Fruit fly (Drosophila melanogaster) whole organism, adult: ENCODE measurements around the gene Dus2.

Experiments used
- CG11617 ChIP-seq: fragments of 200-800 bp; sonication (Bioruptor generic); optimal IDR thresholded peaks from 2 replicates; lab custom pipeline; 2017; ENCODE audit warnings: mild to moderate bottlenecking, missing biosample characterization, missing genetic modification reagents, missing genetic modification characterization
- CG12768 ChIP-seq: fragments of 200-800 bp; sonication (Bioruptor generic); optimal IDR thresholded peaks from 2 replicates; lab custom pipeline; 2017; ENCODE audit warnings: missing biosample characterization, missing genetic modification characterization, mild to moderate bottlenecking, moderate library complexity, missing genetic modification reagents
- CG14711 ChIP-seq: fragments of 200-800 bp; sonication (Bioruptor generic); optimal IDR thresholded peaks from 2 replicates; lab custom pipeline; 2018; ENCODE audit warnings: missing biosample characterization, mild to moderate bottlenecking, missing genetic modification characterization, moderate library complexity
- CG1620 ChIP-seq: fragments of 200-800 bp; sonication (Bioruptor generic); optimal IDR thresholded peaks from 2 replicates; lab custom pipeline; 2016; ENCODE audit warnings: missing biosample characterization, missing genetic modification characterization
- CG33017 ChIP-seq: fragments of 200-800 bp; sonication (Bioruptor generic); optimal IDR thresholded peaks from 2 replicates; lab custom pipeline; 2018; ENCODE audit warnings: missing biosample characterization, mild to moderate bottlenecking, missing genetic modification characterization, moderate library complexity
- CG5204 ChIP-seq: fragments of 200-800 bp; sonication (Bioruptor generic); optimal IDR thresholded peaks from 2 replicates; lab custom pipeline; 2016; ENCODE audit warnings: missing biosample characterization, missing genetic modification characterization
- CG7045 ChIP-seq: fragments of 200-800 bp; sonication (Bioruptor generic); optimal IDR thresholded peaks from 2 replicates; lab custom pipeline; 2017; ENCODE audit warnings: missing biosample characterization, mild to moderate bottlenecking, missing genetic modification characterization
- CG7101 ChIP-seq: fragments of 200-800 bp; sonication (Bioruptor generic); optimal IDR thresholded peaks from 2 replicates; lab custom pipeline; 2018; ENCODE audit warnings: missing biosample characterization, mild to moderate bottlenecking, missing genetic modification characterization, moderate library complexity
- Clk ChIP-seq: fragments of 200-800 bp; sonication (Bioruptor generic); optimal IDR thresholded peaks from 2 replicates; lab custom pipeline; 2017; ENCODE audit warnings: missing biosample characterization, missing genetic modification characterization
- Crg-1 ChIP-seq: fragments of 200-800 bp; sonication (Bioruptor generic); optimal IDR thresholded peaks from 2 replicates; lab custom pipeline; 2016; ENCODE audit warnings: missing biosample characterization, missing genetic modification characterization
- Hr96 ChIP-seq: fragments of 200-800 bp; sonication (Bioruptor generic); optimal IDR thresholded peaks from 2 replicates; lab custom pipeline; 2016; ENCODE audit warnings: missing biosample characterization, missing genetic modification characterization
- Mnt ChIP-seq: fragments of 200-800 bp; sonication (Bioruptor generic); optimal IDR thresholded peaks from 2 replicates; lab custom pipeline; 2016; ENCODE audit warnings: missing biosample characterization, mild to moderate bottlenecking, missing genetic modification characterization
- bab1 ChIP-seq: fragments of 200-800 bp; sonication (Bioruptor generic); optimal IDR thresholded peaks from 3 replicates; lab custom pipeline; 2019; ENCODE audit warnings: missing biosample characterization, mild to moderate bottlenecking, missing genetic modification characterization, moderate library complexity
- cic ChIP-seq: fragments of 200-800 bp; sonication (Bioruptor generic); optimal IDR thresholded peaks from 2 replicates; lab custom pipeline; 2017; ENCODE audit warnings: missing biosample characterization, mild to moderate bottlenecking, missing genetic modification characterization, moderate library complexity
- cnc ChIP-seq, 2 experiments: fragments of >200 bp; optimal IDR thresholded peaks; 2 replicates each; lab custom pipeline; 2017
- kay ChIP-seq: fragments of 200-800 bp; sonication (Bioruptor generic); peaks from one replicate; lab custom pipeline; 2016; ENCODE audit warnings: missing biosample characterization, missing genetic modification characterization, borderline replicate concordance
- ovo ChIP-seq: fragments of 200-800 bp; sonication (Bioruptor generic); optimal IDR thresholded peaks from 2 replicates; lab custom pipeline; 2016; ENCODE audit warnings: missing biosample characterization, missing genetic modification characterization
- pad ChIP-seq: fragments of 200-800 bp; sonication (Bioruptor generic); optimal IDR thresholded peaks from 3 replicates; lab custom pipeline; 2017; ENCODE audit warnings: missing biosample characterization, missing genetic modification characterization, mild to moderate bottlenecking, moderate library complexity, missing genetic modification reagents
- tj ChIP-seq: fragments of 200-800 bp; sonication (Bioruptor generic); optimal IDR thresholded peaks from 3 replicates; lab custom pipeline; 2017; ENCODE audit warnings: missing biosample characterization, mild to moderate bottlenecking, missing genetic modification characterization, moderate library complexity
- toe ChIP-seq: fragments of 200-800 bp; sonication (Bioruptor generic); optimal IDR thresholded peaks from 2 replicates; lab custom pipeline; 2016; ENCODE audit warnings: missing biosample characterization, missing genetic modification characterization

Gene Dus2

DNA sequence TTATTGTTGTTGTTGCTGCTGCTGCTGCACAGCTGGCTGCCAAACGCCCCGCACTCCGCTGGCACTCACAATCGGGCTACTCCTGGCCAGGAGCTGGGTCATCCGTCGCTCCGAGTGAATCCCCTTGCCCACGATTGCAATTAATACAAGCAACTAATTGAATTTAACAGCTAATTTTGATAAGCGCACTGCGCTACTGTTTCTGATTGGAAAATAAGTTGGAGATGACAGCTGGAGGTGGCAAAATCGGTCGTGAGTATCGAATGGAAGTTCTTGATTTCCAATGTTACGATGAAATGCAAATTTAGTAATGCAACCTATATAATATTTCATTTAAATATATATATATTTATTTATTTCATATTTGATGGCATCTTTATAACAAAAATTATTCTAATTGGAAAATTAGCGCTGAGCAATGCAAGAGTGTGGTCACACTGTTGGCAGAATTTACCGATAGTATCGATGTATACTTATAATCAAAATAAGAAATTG lies 3.9 kb upstream of the Dus2 start, which contains the start of gene CG42271:
TSS of gene CG42271 (minus strand) at position 224 of the 495 bp plus-strand sequence.
- TF ChIP-seq Crg-1 (GFP tag; lab: Kevin White, UChicago) (peak; percentile 11), CG7101 (tag; lab: Kevin White, UChicago) (peak; percentile 58), cic (GFP tag; lab: Kevin White, UChicago) (no peak), tj (GFP tag; lab: Kevin White, UChicago) (peak; percentile 47), pad (GFP tag; lab: Kevin White, UChicago) (peak; percentile 30), CG11617 (GFP tag; lab: Kevin White, UChicago) (peak; percentile 58), Mnt (GFP tag; lab: Kevin White, UChicago) (peak; percentile 9), toe (GFP tag; lab: Kevin White, UChicago) (no peak), CG1620 (GFP tag; lab: Kevin White, UChicago) (no peak), CG14711 (tag; lab: Kevin White, UChicago) (peak; percentile 32), bab1 (peak; percentile 16), ovo (GFP tag; lab: Kevin White, UChicago) (peak; percentile 17), CG12768 (no peak), CG33017 (tag; lab: Kevin White, UChicago) (peak; percentile 13), cnc (optimal IDR thresholded peaks at IDR 0.05; lab: Kevin White, UChicago) (no peak)

DNA sequence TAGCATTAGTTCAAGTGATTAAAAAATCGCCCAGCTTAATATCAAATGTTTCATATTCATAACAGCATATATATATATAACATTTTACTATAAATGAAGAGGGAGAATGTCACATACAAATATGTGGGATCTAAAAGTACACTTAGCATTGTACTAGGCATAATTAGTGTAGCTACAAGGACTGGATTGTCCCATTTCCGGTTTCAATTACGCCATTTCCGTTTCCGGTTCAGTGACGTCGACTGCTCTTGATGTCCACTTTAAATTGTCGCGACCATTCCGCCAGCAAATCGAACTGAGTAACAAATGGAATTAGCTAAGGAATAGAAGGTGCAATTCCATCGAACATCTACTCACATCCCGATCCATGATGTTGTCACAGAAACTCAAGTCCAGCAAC lies 3.3 kb upstream of the Dus2 start:
- TF ChIP-seq pad (GFP tag; lab: Kevin White, UChicago) (no peak), CG7101 (tag; lab: Kevin White, UChicago) (no peak), Mnt (GFP tag; lab: Kevin White, UChicago) (no peak)

DNA sequence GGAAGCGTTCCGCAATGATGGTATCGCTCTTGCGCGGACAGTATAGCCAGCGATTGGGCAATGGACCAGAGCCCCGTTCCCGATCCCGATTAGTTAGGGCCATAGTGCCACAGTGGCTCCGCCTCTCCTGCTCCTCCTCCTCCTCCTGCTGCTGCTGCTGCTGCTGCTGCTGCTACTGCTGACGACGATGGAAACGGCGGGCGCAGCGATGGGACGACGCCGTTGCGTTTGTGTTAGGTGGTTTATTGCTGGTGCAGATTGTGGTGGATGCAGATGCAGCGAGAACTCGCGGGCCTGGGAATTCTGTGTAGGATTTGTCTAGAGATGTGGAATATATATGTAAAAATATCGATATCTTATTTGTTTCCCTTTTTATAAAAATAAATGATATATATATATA lies 4.7 kb downstream of the Dus2 start, which contains the start of gene mRNA-cap:
TSS of gene mRNA-cap (minus strand) at position 344 of the 400 bp plus-strand sequence.
- no peak for TF ChIP-seq kay (GFP tag; lab: Kevin White, UChicago)
- TF ChIP-seq CG11617 (GFP tag; lab: Kevin White, UChicago): no peak
- TF ChIP-seq Clk (GFP tag; lab: Kevin White, UChicago): no peak
- no peak for TF ChIP-seq CG5204 (GFP tag; lab: Kevin White, UChicago)
- TF ChIP-seq CG33017 (tag; lab: Kevin White, UChicago): no peak
- no peak for TF ChIP-seq CG12768
- no peak for TF ChIP-seq CG7045
- no peak for TF ChIP-seq Mnt (GFP tag; lab: Kevin White, UChicago)
- TF ChIP-seq Hr96 (GFP tag; lab: Kevin White, UChicago): no peak
- TF ChIP-seq CG7101 (tag; lab: Kevin White, UChicago): no peak
- no peak for TF ChIP-seq ovo (GFP tag; lab: Kevin White, UChicago)
- no peak for TF ChIP-seq cic (GFP tag; lab: Kevin White, UChicago)
- TF ChIP-seq CG1620 (GFP tag; lab: Kevin White, UChicago): no peak
- TF ChIP-seq bab1: no peak
- TF ChIP-seq tj (GFP tag; lab: Kevin White, UChicago): no peak
- no peak for TF ChIP-seq Crg-1 (GFP tag; lab: Kevin White, UChicago)
- no peak for TF ChIP-seq CG14711 (tag; lab: Kevin White, UChicago)
- TF ChIP-seq toe (GFP tag; lab: Kevin White, UChicago): no peak
- no peak for TF ChIP-seq pad (GFP tag; lab: Kevin White, UChicago)

DNA sequence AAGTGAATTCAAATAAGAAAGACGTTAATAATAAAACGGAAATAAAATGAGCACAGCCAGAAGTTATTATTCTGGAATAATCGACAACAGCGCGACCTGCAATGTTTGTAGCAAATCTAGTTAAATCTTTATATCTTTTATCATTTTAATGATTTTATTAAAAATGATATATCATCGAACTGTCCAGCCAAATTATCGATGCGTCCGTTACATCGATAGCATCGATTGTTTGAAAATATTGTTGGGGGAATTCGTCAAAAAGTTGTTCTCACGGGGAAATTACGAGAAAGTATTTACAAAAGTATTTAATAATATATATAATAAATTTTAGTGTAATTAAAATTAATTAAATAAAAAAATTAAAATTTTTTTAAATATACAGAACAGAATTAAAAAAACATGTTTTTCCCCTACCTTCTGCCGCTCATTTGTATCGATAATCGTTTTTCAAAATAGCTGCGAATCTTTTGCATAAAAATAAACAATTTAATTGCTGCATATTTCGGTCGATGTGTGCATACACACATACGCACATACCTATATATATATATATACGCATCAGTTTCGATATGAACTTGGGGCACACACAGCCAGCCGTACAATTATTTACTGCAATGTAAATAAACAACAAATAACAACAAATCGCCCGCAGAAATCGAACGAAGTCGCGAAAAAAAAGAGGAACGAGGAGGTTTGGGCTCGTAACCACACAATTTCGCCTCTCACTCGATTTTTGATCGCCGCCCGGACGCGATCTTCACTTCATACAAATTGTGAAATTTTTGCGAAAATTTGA lies 5.4 kb downstream of the Dus2 start, which contains the start of gene CG32599:
TSS of gene CG32599 (plus strand) at position 746 of the 796 bp plus-strand sequence.
- no peak for TF ChIP-seq pad (GFP tag; lab: Kevin White, UChicago)
- peak; percentile 44 for TF ChIP-seq CG14711 (tag; lab: Kevin White, UChicago)
- TF ChIP-seq CG7101 (tag; lab: Kevin White, UChicago): peak; percentile 21
- TF ChIP-seq toe (GFP tag; lab: Kevin White, UChicago): no peak
- TF ChIP-seq cic (GFP tag; lab: Kevin White, UChicago): no peak

DNA sequence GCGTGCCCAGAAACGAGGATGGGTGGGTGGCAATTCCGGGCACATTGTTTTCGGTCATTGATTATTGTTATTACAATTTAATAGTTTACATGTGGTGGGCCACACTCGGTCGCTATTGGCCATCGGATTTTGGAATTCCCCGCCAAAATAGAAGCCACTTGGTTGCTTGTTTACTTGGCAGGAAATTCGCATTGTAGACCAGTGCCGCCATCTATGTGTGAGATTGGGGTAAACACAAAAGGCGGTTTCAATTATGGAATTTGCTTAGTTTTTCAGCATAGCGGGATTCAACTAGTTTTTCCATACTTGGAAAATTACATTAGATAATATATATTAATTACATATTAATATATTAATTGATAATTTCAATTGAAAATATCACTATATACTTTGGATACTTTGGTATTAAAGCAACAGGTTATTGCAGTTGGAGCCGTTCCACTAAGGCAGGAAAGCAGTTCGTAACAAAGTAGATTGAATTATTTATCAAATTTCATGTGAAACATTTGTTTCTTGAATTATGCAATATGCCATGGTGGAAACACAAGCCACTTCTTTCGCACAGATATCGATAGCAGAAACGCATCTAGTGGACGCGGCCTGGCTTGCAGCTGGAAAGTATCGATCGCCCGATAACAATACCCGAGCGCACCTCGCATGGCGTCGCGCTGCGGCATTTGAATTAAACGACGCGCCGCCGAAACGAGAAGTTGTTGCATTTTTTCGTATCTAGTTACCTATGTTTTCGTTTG lies 9.4 kb downstream of the Dus2 start, which contains the start of gene mud:
TSS of gene mud (plus strand) at position 698 of the 752 bp plus-strand sequence.
- no peak for TF ChIP-seq ovo (GFP tag; lab: Kevin White, UChicago)
- TF ChIP-seq CG7101 (tag; lab: Kevin White, UChicago): no peak
- TF ChIP-seq Crg-1 (GFP tag; lab: Kevin White, UChicago): no peak
- no peak for TF ChIP-seq tj (GFP tag; lab: Kevin White, UChicago)
- TF ChIP-seq kay (GFP tag; lab: Kevin White, UChicago): peak; percentile 10

DNA sequence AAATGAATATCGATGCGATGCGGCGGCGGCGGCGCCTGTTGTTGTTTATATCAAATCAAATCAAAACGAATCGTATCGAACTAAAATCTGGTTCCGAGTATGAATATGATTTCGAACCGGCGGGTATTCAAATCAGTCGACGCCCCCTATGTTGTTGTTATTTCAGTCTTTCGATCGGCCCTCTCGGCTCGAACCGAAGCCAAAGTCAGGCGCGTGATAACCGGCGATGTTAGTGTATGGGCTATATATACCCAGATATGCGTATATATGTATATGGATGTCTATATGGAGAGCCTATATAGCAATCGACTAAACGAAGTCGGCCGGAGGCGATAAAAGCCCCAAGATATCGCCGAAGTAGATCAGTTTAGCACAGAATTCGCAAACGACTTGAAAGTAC lies 23.1 kb downstream of the Dus2 start, which contains the start of the genes CG46317 and Tat:
TSS of gene CG46317 (plus strand) at position 361 of the 400 bp plus-strand sequence.
TSS of gene Tat (plus strand) at position 361 of the 400 bp plus-strand sequence.
- TF ChIP-seq CG1620 (GFP tag; lab: Kevin White, UChicago): no peak
- TF ChIP-seq Clk (GFP tag; lab: Kevin White, UChicago): no peak
- TF ChIP-seq CG33017 (tag; lab: Kevin White, UChicago): no peak
- no peak for TF ChIP-seq Crg-1 (GFP tag; lab: Kevin White, UChicago)
- no peak for TF ChIP-seq Mnt (GFP tag; lab: Kevin White, UChicago)
- TF ChIP-seq tj (GFP tag; lab: Kevin White, UChicago): no peak
- TF ChIP-seq toe (GFP tag; lab: Kevin White, UChicago): no peak
- TF ChIP-seq CG14711 (tag; lab: Kevin White, UChicago): no peak
- TF ChIP-seq CG7045: no peak
- TF ChIP-seq pad (GFP tag; lab: Kevin White, UChicago): no peak
- TF ChIP-seq CG11617 (GFP tag; lab: Kevin White, UChicago): no peak
- TF ChIP-seq ovo (GFP tag; lab: Kevin White, UChicago): no peak
- no peak for TF ChIP-seq CG12768
- no peak for TF ChIP-seq cic (GFP tag; lab: Kevin White, UChicago)
